Worm (Caenorhabditis elegans) whole organism, late embryonic: ENCODE results near the gene lin-38.

ENCODE experiments used
- C08G9.2 ChIP-seq: sonication (generic microtip); optimal IDR thresholded peaks from 2 replicates; lab custom pipeline; 2016; ENCODE audit warnings: mild to moderate bottlenecking, missing genetic modification characterization, moderate library complexity, missing compliant biosample characterization
- C38D4.7 ChIP-seq: fragments of 200-800 bp; sonication (Bioruptor generic); optimal IDR thresholded peaks from 2 replicates; lab custom pipeline; 2018; ENCODE audit warnings: mild to moderate bottlenecking, missing genetic modification characterization, moderate library complexity, missing compliant biosample characterization
- F13H6.1 ChIP-seq: sonication (generic microtip); optimal IDR thresholded peaks from 2 replicates; lab custom pipeline; 2016; ENCODE audit warnings: missing genetic modification characterization, missing compliant biosample characterization
- K09A11.1 ChIP-seq: sonication (generic microtip); optimal IDR thresholded peaks from 2 replicates; lab custom pipeline; 2017; ENCODE audit warnings: antibody characterized with exemption, mild to moderate bottlenecking, missing genetic modification characterization, missing compliant biosample characterization; ENCODE audit not compliant: insufficient read depth
- ahr-1 ChIP-seq: sonication (generic microtip); optimal IDR thresholded peaks from 2 replicates; lab custom pipeline; 2016; ENCODE audit warnings: missing genetic modification characterization, missing compliant biosample characterization
- ceh-14 ChIP-seq: sonication (generic microtip); optimal IDR thresholded peaks from 2 replicates; lab custom pipeline; 2016; ENCODE audit warnings: missing genotype, missing genetic modification characterization, missing compliant biosample characterization
- ceh-18 ChIP-seq: sonication (generic microtip); optimal IDR thresholded peaks from 2 replicates; lab custom pipeline; 2016; ENCODE audit warnings: missing genetic modification characterization, missing compliant biosample characterization
- ceh-19 ChIP-seq: fragments of 200-800 bp; sonication (Bioruptor generic); optimal IDR thresholded peaks from 2 replicates; lab custom pipeline; 2018; ENCODE audit warnings: mild to moderate bottlenecking, missing genetic modification characterization, missing compliant biosample characterization
- ceh-2 ChIP-seq: sonication (generic microtip); optimal IDR thresholded peaks from 2 replicates; lab custom pipeline; 2016; ENCODE audit warnings: missing genotype, missing genetic modification characterization, missing compliant biosample characterization
- ceh-22 ChIP-seq: sonication (generic microtip); optimal IDR thresholded peaks from 2 replicates; lab custom pipeline; 2017; ENCODE audit warnings: missing biosample characterization, missing genetic modification characterization
- ceh-31 ChIP-seq: sonication (generic microtip); optimal IDR thresholded peaks from 2 replicates; lab custom pipeline; 2016; ENCODE audit warnings: missing genetic modification characterization, missing compliant biosample characterization
- ceh-34 ChIP-seq: sonication (generic microtip); optimal IDR thresholded peaks from 2 replicates; lab custom pipeline; 2016; ENCODE audit warnings: mild to moderate bottlenecking, missing genetic modification characterization, missing compliant biosample characterization
- ceh-45 ChIP-seq: fragments of 200-800 bp; sonication (Bioruptor generic); IDR thresholded peaks from 2 replicates; pipeline ENCODE4 v1.3.6; 2022; ENCODE audit warnings: missing genetic modification reagents, missing genetic modification characterization, missing compliant biosample characterization
- ceh-48 ChIP-seq: sonication (generic microtip); optimal IDR thresholded peaks from 2 replicates; lab custom pipeline; 2016; ENCODE audit warnings: missing genetic modification characterization, inconsistent platforms, missing compliant biosample characterization
- ceh-6 ChIP-seq: fragments of 200-800 bp; sonication (Bioruptor generic); optimal IDR thresholded peaks from 2 replicates; lab custom pipeline; 2018; ENCODE audit warnings: mild to moderate bottlenecking, missing genetic modification characterization, missing compliant biosample characterization
- ceh-9 ChIP-seq: sonication (generic microtip); optimal IDR thresholded peaks from 2 replicates; lab custom pipeline; 2016; ENCODE audit warnings: mild to moderate bottlenecking, missing genetic modification characterization, inconsistent platforms, missing compliant biosample characterization
- elt-2 ChIP-seq: sonication (generic microtip); optimal IDR thresholded peaks from 2 replicates; lab custom pipeline; 2016; ENCODE audit warnings: missing genetic modification reagents, missing genetic modification characterization, missing compliant biosample characterization
- elt-4 ChIP-seq: sonication (generic microtip); optimal IDR thresholded peaks from 2 replicates; lab custom pipeline; 2016; ENCODE audit warnings: missing genetic modification characterization, missing compliant biosample characterization
- ets-4 ChIP-seq: sonication (generic microtip); optimal IDR thresholded peaks from 2 replicates; lab custom pipeline; 2016; ENCODE audit warnings: missing genetic modification characterization, missing compliant biosample characterization
- eyg-1 ChIP-seq: sonication (generic microtip); optimal IDR thresholded peaks from 2 replicates; lab custom pipeline; 2016; ENCODE audit warnings: missing genotype, missing genetic modification characterization, missing compliant biosample characterization
- fkh-6 ChIP-seq: sonication (generic microtip); optimal IDR thresholded peaks from 2 replicates; lab custom pipeline; 2016; ENCODE audit warnings: missing genetic modification characterization, missing compliant biosample characterization
- hlh-13 ChIP-seq: fragments of 200-800 bp; sonication (Bioruptor generic); optimal IDR thresholded peaks from 2 replicates; lab custom pipeline; 2018; ENCODE audit warnings: mild to moderate bottlenecking, missing genetic modification characterization, missing compliant biosample characterization
- hlh-30 ChIP-seq: sonication (generic microtip); optimal IDR thresholded peaks from 2 replicates; lab custom pipeline; 2017; ENCODE audit warnings: antibody characterized with exemption, missing genetic modification characterization, missing compliant biosample characterization; ENCODE audit not compliant: insufficient read depth
- hlh-8 ChIP-seq: sonication (generic microtip); optimal IDR thresholded peaks from 2 replicates; lab custom pipeline; 2016; ENCODE audit warnings: missing genotype, missing genetic modification characterization, missing compliant biosample characterization
- lim-6 ChIP-seq: sonication (generic microtip); optimal IDR thresholded peaks from 2 replicates; lab custom pipeline; 2016; ENCODE audit warnings: missing genetic modification characterization, missing compliant biosample characterization
- lin-11 ChIP-seq: fragments of 200-800 bp; sonication (Bioruptor generic); optimal IDR thresholded peaks from 2 replicates; lab custom pipeline; 2018; ENCODE audit warnings: mild to moderate bottlenecking, missing genetic modification characterization, missing compliant biosample characterization
- nfya-1 ChIP-seq: sonication (generic microtip); optimal IDR thresholded peaks from 2 replicates; lab custom pipeline; 2017; ENCODE audit warnings: missing genetic modification characterization, mild to moderate bottlenecking, missing compliant biosample characterization, antibody characterized with exemption, moderate library complexity
- odd-2 ChIP-seq: sonication (generic microtip); optimal IDR thresholded peaks from 2 replicates; lab custom pipeline; 2017; ENCODE audit warnings: antibody characterized with exemption, mild to moderate bottlenecking, missing genetic modification characterization, missing compliant biosample characterization
- pag-3 ChIP-seq: sonication (generic microtip); optimal IDR thresholded peaks from 2 replicates; lab custom pipeline; 2016; ENCODE audit warnings: missing compliant biosample characterization, missing genetic modification characterization, borderline replicate concordance
- pha-2 ChIP-seq: sonication (generic microtip); optimal IDR thresholded peaks from 2 replicates; lab custom pipeline; 2017; ENCODE audit warnings: mild to moderate bottlenecking, missing genetic modification characterization, missing compliant biosample characterization
- pqm-1 ChIP-seq: sonication (generic microtip); optimal IDR thresholded peaks from 2 replicates; lab custom pipeline; 2016; ENCODE audit warnings: missing genetic modification characterization, missing compliant biosample characterization
- pros-1 ChIP-seq: fragments of 150-350 bp; optimal IDR thresholded peaks from 2 replicates; lab custom pipeline; 2014; ENCODE audit warnings: missing biosample characterization, missing genetic modification reagents, missing genetic modification characterization
- ref-2 ChIP-seq: sonication (generic microtip); optimal IDR thresholded peaks from 2 replicates; lab custom pipeline; 2016; ENCODE audit warnings: missing genetic modification characterization, missing compliant biosample characterization
- rnt-1 ChIP-seq: sonication (generic microtip); optimal IDR thresholded peaks from 2 replicates; lab custom pipeline; 2016; ENCODE audit warnings: missing genetic modification characterization, missing compliant biosample characterization
- sox-4 ChIP-seq: sonication (generic microtip); optimal IDR thresholded peaks from 2 replicates; lab custom pipeline; 2017; ENCODE audit warnings: mild to moderate bottlenecking, missing genetic modification characterization, inconsistent platforms, missing compliant biosample characterization
- tbx-2 ChIP-seq: sonication (generic microtip); optimal IDR thresholded peaks from 2 replicates; lab custom pipeline; 2016; ENCODE audit warnings: missing genetic modification characterization, missing compliant biosample characterization
- ttx-3 ChIP-seq: sonication (generic microtip); optimal IDR thresholded peaks from 2 replicates; lab custom pipeline; 2016; ENCODE audit warnings: missing genetic modification reagents, missing genetic modification characterization, missing compliant biosample characterization
- unc-42 ChIP-seq: sonication (generic microtip); optimal IDR thresholded peaks from 2 replicates; lab custom pipeline; 2016; ENCODE audit warnings: missing genotype, missing genetic modification characterization, missing compliant biosample characterization
- unc-55 ChIP-seq: sonication (generic microtip); optimal IDR thresholded peaks from 2 replicates; lab custom pipeline; 2017; ENCODE audit warnings: missing biosample characterization, missing genetic modification reagents, missing genetic modification characterization
- unc-86 ChIP-seq: sonication (generic microtip); optimal IDR thresholded peaks from 2 replicates; lab custom pipeline; 2016; ENCODE audit warnings: missing genetic modification characterization, missing compliant biosample characterization
- zip-5 ChIP-seq: sonication (generic microtip); optimal IDR thresholded peaks from 2 replicates; lab custom pipeline; 2016; ENCODE audit warnings: missing genetic modification characterization, missing compliant biosample characterization

lin-38 gene

DNA sequence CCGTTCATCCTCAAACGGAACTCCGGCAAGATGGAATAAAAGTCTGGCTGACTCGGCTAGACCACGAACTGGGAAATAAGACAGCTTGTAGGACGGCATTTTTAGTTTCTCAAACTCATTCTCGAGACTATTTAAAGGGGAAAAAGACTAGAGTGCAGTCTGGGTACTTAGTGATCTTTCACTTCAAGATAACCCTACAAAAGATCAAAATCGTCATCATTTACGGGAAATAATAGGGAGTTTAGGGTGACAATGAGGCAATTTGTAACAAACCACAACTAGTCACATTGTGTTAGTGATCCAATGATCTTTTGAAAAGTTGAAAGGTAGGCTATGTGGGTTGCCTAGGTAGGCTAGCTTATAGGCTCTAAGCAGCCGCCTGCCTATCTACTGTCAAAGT, 40.3 kb downstream of the lin-38 start, which contains the start of gene gst-14:
gst-14 (minus strand) TSS at position 101 of the 400 bp plus-strand sequence.
- TF ChIP-seq ceh-34 (tag; lab: Kevin White, UChicago) = no peak
- TF ChIP-seq hlh-13 (GFP tag; lab: Kevin White, UChicago) = no peak
- TF ChIP-seq, all 69 proteins: peak for 0

DNA sequence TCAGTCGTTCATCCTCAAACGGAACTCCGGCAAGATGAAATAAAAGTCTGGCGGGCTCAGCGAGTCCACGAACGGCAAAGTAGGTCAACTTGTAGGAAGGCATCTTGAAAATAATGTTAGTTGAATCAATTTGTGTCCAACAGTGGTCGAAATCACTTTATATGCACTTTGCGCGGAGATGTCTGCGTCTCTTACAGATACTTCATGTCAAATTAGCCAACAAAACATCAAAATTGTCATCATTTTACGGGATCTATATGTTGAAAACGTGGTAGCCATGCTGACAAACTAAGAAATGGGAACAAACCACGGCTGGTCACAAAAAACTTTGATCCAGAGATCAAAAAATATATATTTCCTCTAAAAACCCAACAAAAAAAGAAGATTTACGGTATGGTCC, 42.1 kb downstream of the lin-38 start, which contains the start of gene gst-12:
gst-12 (minus strand) TSS at position 254 of the 400 bp plus-strand sequence.
- TF ChIP-seq ets-4 (tag; lab: Kevin White, UChicago) (no peak), ahr-1 (no peak), unc-42 (tag; lab: Kevin White, UChicago) (no peak), ceh-9 (tag; lab: Kevin White, UChicago) (no peak), odd-2 (tag; lab: Kevin White, UChicago) (no peak), rnt-1 (no peak), C38D4.7 (GFP tag; lab: Kevin White, UChicago) (no peak)

- TF ChIP-seq nfya-1 = no peak
- TF ChIP-seq pqm-1 (tag; lab: Kevin White, UChicago) = no peak
- TF ChIP-seq pha-2 (tag; lab: Kevin White, UChicago) = no peak
- no peak for TF ChIP-seq ceh-31
- TF ChIP-seq F13H6.1 (tag; lab: Kevin White, UChicago) = no peak
- no peak for TF ChIP-seq unc-86 (tag; lab: Kevin White, UChicago)
- no peak for TF ChIP-seq fkh-6 (tag; lab: Kevin White, UChicago)
- TF ChIP-seq ceh-22 (tag; lab: Kevin White, UChicago) = no peak
- no peak for TF ChIP-seq ceh-45 (GFP tag; lab: Robert Waterston, UW)
- no peak for TF ChIP-seq elt-2 (tag; lab: Kevin White, UChicago)
- no peak for TF ChIP-seq C08G9.2 (tag; lab: Kevin White, UChicago)
- no peak for TF ChIP-seq hlh-30 (tag; lab: Kevin White, UChicago)
- TF ChIP-seq lim-6 (tag; lab: Kevin White, UChicago) = no peak
- no peak for TF ChIP-seq ceh-48 (tag; lab: Kevin White, UChicago)
- no peak for TF ChIP-seq C38D4.7 (GFP tag; lab: Kevin White, UChicago)
- no peak for TF ChIP-seq unc-55
- TF ChIP-seq sox-4 (tag; lab: Kevin White, UChicago) = no peak
- TF ChIP-seq ceh-6 = no peak
- no peak for TF ChIP-seq tbx-2 (tag; lab: Kevin White, UChicago)
- TF ChIP-seq, all 69 proteins: peak for 0
Measured at ce11 chrII:13624330-13624729, 48.6 kb downstream of the lin-38 start, which contains the start of gene gst-16. gst-16 (minus strand) TSS chrII:13624440.

- TF ChIP-seq ttx-3 (no peak), ceh-2 (tag; lab: Kevin White, UChicago) (no peak), ref-2 (tag; lab: Kevin White, UChicago) (no peak), unc-55 (no peak), ceh-19 (no peak), ceh-18 (tag; lab: Kevin White, UChicago) (no peak), ceh-9 (tag; lab: Kevin White, UChicago) (no peak), fkh-6 (tag; lab: Kevin White, UChicago) (no peak), unc-86 (tag; lab: Kevin White, UChicago) (no peak), nfya-1 (no peak), elt-4 (tag; lab: Kevin White, UChicago) (no peak), pag-3 (tag; lab: Kevin White, UChicago) (no peak), hlh-30 (tag; lab: Kevin White, UChicago) (no peak)
Measured at ce11 chrII:13627001-13627400, 51.3 kb downstream of the lin-38 start, which contains the start of gene gst-19. gst-19 (minus strand) TSS chrII:13627145.

ce11 chrII:13630690-13631089, 55.0 kb downstream of the lin-38 start, which contains the start of the genes gst-17 and gst-18:
gst-17 (minus strand) TSS chrII:13630790.
gst-18 (minus strand) TSS chrII:13630887.
- TF ChIP-seq eyg-1 = no peak
- no peak for TF ChIP-seq hlh-30 (tag; lab: Kevin White, UChicago)
- no peak for TF ChIP-seq zip-5 (tag; lab: Kevin White, UChicago)
- no peak for TF ChIP-seq lin-11 (tag; lab: Kevin White, UChicago)
- no peak for TF ChIP-seq ceh-19
- no peak for TF ChIP-seq elt-2 (tag; lab: Kevin White, UChicago)
- no peak for TF ChIP-seq ceh-2 (tag; lab: Kevin White, UChicago)
- TF ChIP-seq K09A11.1 = no peak
- TF ChIP-seq ref-2 (tag; lab: Kevin White, UChicago) = no peak
- no peak for TF ChIP-seq ceh-14
- TF ChIP-seq hlh-8 (tag; lab: Kevin White, UChicago) = no peak
- TF ChIP-seq ceh-48 (tag; lab: Kevin White, UChicago) = no peak
- no peak for TF ChIP-seq pros-1
